Fruit fly (Drosophila melanogaster): ENCODE data around the gene CG15385.

CG15385 gene

DNA sequence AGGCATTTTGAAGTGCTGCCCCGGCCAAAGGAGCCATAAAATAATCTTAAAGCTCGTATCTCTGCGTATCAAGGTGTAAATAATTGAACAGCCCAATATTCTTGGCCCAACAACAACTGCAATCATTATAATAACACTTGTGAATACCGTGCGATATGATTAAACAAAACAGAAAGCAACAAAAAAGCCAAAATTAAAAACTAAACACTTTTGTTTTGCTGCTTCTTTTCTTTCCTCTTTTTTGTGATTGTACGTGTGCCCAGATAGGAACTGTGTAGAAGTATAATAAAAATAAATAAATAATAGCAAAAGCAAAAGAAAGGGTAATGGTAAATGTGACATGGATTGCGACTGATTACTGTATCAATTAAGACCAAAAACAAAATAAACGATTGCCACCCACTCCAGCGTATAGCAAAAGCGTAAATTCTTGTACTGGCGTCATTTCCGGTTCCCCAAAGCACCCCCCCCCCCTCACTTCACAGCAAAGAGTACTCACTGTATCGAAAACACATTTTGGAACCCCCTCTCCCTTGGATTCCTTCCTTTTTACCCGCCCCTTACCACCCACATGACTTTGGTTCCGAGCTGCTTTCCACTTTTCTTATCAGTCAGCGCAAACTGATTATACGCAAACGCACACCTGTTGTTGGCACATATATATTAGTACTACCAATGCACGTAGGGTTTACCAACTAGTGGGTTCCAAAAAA is 40.8 kb downstream of the CG15385 start:
- TF ChIP-seq CG8478 (optimal IDR thresholded peaks at IDR 0.05) (no peak), CTCF (optimal IDR thresholded peaks at IDR 0.05) (no peak)

DNA sequence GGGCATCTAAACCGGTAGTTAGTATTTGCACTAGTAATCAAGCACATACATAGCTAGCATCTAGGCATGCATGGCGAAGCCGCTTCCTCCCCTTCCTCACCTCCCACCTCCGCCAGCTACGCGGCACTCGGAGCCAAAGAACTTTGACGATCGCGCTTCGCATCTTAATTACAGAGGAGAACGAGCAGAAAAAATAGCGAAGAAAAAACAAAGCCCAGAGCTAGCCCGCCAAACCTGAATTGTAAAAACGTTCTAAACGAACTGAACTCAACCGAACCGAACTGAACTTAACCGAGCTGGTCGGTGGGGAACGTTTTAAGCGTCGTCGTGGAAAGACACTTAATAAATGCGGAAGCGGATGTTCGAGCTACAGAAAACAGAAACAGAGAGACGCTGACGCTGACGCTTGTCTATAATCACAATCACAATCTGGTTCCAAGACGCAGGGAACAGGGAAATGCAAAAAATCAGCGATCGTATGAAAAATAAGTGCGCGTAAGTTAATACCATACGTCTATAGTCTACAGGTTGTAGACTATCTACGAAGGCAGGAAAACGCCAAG is 43.4 kb downstream of the CG15385 start:
- TF ChIP-seq CG8478 (optimal IDR thresholded peaks at IDR 0.05) (no peak), CTCF (optimal IDR thresholded peaks at IDR 0.05) (no peak)

- TF ChIP-seq CG8478 (optimal IDR thresholded peaks at IDR 0.05) (no peak), CTCF (optimal IDR thresholded peaks at IDR 0.05) (no peak)
Observed at dm6 chr2L:2168184-2168893, 44.0 kb downstream of the CG15385 start.

DNA sequence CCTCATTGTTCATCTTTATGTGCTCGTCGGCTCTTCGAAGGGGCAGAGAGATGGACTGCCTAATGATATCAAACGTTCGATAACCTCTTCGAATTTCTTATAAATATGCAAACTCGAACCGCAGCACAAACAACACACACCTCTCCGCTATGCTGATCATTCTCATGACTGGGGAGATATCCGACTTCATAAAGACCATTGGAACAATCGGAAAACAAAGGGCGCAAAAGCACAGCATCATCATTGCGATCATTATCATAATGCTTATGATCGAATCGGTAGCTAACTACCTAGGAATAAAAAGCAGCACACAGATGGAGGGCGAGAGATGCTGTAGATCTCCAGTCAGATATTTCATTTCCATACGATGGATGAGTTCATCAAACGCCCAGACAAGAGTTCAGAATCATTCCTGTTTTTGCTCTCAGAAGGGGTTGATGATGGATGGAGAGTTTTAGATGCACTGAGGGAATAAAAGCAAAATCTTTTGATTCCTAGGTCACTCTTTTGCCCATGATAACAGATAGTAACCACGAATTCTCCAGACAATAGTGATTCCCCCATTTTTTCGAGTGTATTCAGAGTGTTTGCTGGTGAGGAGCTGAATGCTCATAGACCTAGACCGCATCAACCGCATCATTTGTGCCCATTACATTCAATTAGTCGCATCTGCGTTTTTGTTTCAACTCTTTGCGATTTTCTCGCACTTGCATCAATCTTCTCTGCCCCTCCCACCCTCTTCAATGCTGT is 45.2 kb downstream of the CG15385 start:
- TF ChIP-seq CG8478 (optimal IDR thresholded peaks at IDR 0.05) (no peak), CTCF (optimal IDR thresholded peaks at IDR 0.05) (no peak)

dm6 chr2L:2165864-2166263 is 46.5 kb downstream of the CG15385 start:
- no peak for TF ChIP-seq CG8478 (optimal IDR thresholded peaks at IDR 0.05)
- TF ChIP-seq CTCF (optimal IDR thresholded peaks at IDR 0.05), result no peak

DNA sequence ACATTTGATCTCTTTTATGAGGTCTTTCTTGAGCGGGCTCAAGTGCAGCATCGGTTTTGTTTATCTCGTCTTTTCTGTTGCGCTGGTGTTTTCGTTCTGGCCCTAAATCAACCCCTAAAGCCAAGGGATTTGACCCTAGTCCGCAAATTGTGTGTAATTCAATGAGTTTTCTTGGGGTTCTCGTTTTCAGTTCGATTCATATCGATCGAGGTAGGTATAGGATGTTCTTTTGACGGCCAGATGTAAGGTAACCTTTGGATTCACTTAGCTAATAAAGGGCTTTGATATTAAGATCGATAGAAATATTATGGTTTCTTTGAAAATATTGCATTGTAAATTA is 47.2 kb downstream of the CG15385 start:
- TF ChIP-seq CG8478 (optimal IDR thresholded peaks at IDR 0.05) (no peak), CTCF (optimal IDR thresholded peaks at IDR 0.05) (no peak)

dm6 chr2L:2164520-2165237 is 47.7 kb downstream of the CG15385 start:
- TF ChIP-seq CG8478 (optimal IDR thresholded peaks at IDR 0.05) (no peak), CTCF (optimal IDR thresholded peaks at IDR 0.05) (no peak)

DNA sequence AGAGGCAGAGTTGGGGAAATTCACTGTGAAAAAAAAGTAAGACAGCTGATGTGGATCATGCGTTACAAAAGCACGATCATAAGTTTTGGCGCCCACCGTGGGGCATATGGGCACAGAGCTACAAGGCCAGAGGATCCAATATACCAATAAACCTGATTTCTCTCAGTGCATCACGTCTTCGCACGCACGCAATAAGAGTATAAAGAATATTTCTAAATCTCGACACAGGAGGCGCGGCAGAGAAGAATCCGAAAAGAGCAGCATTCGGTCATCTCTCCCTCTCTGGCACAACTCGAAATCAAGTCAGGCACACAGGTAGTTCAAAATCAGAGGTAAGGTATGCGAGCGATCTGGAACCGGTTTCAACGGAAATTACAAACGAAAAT is 48.8 kb downstream of the CG15385 start:
- TF ChIP-seq CG8478 (optimal IDR thresholded peaks at IDR 0.05) (no peak), CTCF (optimal IDR thresholded peaks at IDR 0.05) (no peak)

DNA sequence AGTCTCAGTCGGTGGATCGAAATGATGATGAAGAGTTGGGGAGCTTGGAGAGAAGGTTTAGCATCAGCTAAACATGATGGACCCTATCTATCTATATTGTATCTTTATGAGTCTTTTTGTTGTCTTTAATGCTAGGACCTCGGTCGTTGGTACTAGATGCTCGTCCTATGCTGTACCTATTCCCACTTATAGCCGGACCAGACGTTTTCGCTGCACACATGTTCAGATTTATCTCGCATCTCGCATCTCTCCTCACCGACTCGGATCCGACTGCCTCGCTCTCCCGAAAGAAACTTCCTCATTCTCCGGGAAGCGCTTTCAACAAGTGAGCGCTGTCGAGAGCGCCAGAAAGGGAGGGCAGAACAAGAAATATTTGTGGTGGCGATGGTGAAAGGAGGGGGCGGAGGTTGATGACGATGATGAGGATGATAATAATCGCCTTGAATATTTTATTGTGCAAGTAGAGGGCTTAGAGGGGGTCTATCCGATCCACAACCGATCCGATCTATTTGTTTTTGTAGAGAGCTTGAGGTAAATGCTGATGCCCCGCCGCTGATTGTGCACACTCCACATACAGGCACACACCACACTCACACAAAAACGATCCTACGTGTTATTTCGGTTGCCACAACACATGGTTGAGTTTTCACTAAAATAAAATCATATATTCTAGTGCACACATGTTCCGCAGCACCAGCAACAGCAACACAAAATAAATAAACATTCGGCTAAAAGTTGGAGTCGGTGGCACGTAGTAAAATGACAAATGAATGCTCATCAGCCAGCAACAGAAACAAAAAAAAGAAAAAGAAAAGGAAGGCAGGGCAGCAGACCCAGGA is 49.4 kb downstream of the CG15385 start:
- TF ChIP-seq CG8478 (optimal IDR thresholded peaks at IDR 0.05) (no peak), CTCF (optimal IDR thresholded peaks at IDR 0.05) (no peak)

DNA sequence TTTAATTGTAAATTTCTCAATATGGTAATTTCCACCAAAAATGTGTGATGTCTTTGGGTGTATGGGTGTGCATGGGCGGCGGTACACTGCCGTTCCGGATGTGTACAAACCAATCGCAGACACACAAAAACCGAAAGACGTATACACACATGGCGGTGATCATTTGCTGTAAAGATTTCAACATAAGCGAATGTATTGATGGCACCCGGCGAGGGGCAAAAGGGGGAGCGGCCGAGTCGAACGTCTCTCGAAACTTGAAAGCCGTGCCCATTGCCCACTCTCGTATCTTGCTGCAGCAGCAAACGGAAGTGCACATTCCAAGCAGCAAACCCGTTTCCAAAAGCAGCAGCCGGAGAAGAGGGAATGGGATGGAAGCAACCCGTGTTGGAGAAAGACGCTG is 50.1 kb downstream of the CG15385 start:
- no peak for TF ChIP-seq CG8478 (optimal IDR thresholded peaks at IDR 0.05)

DNA sequence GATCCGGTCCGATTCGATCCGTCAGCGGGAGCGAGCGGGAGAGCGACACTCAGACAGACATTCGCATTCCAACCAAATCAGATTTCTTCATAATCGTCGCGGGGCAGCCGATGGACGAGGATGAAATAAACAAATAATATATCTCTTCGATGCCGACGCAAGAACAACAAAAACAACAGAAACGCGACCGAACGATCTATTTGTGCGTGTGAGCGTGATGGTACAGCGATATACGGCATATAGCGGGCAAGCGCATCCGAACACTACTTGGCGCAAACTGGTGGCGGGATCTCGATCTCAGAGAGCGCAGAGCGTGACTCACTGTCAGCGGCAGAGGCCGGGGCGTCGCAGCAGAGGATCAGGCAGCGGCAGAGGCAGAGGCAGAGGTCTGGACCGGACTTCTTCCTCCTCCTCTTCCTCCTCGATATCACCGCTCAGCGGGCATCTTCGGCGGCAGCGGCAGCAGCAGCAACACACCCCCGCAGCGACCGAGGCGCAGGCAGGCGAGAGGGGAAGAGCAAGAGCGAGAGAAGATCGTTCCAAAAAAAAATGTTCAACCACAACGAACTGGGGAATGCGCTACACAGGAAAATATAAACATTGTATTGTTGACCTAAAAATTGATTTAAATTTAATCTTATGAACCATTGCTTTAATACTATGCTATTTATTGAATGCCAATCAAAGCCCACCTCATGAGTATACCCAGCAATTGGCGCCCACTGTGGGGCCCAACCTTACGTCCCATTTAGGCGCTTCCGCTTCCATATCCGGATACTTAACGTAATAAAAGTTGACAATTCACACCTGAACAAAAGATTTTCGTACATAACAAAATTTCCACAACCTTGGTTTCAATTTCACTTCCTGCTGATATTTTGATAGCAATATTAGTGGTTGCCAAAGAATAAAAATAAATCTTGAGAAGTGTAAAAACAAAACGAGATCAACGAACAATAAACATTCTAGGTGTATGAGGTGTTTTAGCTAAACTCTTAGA is 50.8 kb downstream of the CG15385 start:
- TF ChIP-seq CG8478 (optimal IDR thresholded peaks at IDR 0.05), result no peak
- TF ChIP-seq CTCF (optimal IDR thresholded peaks at IDR 0.05), result no peak

Data from S2 (cell line).